Worm (Caenorhabditis elegans): ENCODE measurements around the gene far-2.

ce11 chrIII:9034133-9034532 is 47.5 kb upstream of the far-2 start:
- TF ChIP-seq ama-1 (optimal IDR thresholded peaks at IDR 0.05) (no peak), scrt-1 (GFP tag; IDR thresholded peaks at IDR 0.05) (no peak), aly-1 (tag; optimal IDR thresholded peaks at IDR 0.05) (no peak), tbx-11 (GFP tag; IDR thresholded peaks at IDR 0.05) (no peak)

Measured in whole organism, early embryonic.